Worm (Caenorhabditis elegans): ENCODE data around the gene bas-1.

The bas-1 gene

ce11 chrIII:5621236-5621635 lies 9.2 kb downstream of the bas-1 start (continued):
- peak; percentile 9 for TF ChIP-seq zip-2 (tag; optimal IDR thresholded peaks at IDR 0.05)

DNA sequence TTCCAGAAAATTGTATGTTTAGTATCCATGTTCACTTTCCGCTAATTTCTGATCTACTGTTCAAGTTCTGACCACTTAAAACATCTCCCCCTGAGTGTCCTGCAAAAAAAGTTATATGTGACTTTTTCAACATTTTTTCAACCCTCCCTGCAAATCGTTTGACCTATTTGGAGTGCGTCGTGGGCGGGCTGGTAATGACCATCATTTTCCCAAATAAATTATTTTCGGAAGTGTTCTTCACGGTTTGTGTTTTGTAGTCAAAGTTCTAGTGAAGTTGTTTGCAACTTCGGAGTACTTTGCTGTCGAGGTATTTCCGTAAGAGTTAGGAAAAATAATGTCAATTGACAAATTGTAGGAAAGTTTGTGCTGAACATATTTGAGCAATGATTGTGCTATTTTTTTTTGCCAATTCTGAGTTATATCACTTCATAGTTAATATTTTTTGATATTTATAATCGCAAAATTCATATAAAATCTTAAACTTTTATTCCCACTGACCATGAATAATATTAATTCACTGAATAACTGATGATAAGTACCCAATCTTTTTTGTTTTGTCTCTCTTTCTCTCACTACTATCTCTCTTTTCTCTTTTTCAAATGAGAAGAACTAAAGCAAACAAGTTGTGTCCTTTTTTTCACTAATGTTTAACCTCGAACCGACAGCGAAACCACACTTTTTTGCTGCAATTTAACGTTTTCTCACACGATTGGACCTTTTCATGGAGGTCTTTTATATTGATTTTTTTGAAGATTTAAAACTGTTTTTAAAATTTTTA lies 10.3 kb downstream of the bas-1 start:
- TF ChIP-seq nhr-28 (tag; optimal IDR thresholded peaks at IDR 0.05) (peak; percentile 66), gei-8 (GFP tag; optimal IDR thresholded peaks at IDR 0.05) (no peak), ceh-44 (GFP tag; IDR thresholded peaks at IDR 0.05) (no peak), daf-16 (GFP tag; optimal IDR thresholded peaks at IDR 0.05) (no peak), daf-16 (tag; optimal IDR thresholded peaks at IDR 0.05) (peak; percentile 27), pha-4 (GFP tag; IDR thresholded peaks at IDR 0.05) (no peak), pha-4 (tag; optimal IDR thresholded peaks at IDR 0.05) (no peak), T26A8.4 (GFP tag; IDR thresholded peaks at IDR 0.05) (no peak), mxl-3 (GFP tag; optimal IDR thresholded peaks at IDR 0.05) (no peak), set-16 (GFP tag; IDR thresholded peaks at IDR 0.05) (no peak), aha-1 (tag) (peak; percentile 85), unc-62 (GFP tag; optimal IDR thresholded peaks at IDR 0.05 in 1 of 2) (peak in 1 of 2 experiments; percentile 78), unc-62 (tag; optimal IDR thresholded peaks at IDR 0.05) (no peak), fos-1 (tag; optimal IDR thresholded peaks at IDR 0.05) (no peak), zag-1 (tag; optimal IDR thresholded peaks at IDR 0.05) (no peak)

DNA sequence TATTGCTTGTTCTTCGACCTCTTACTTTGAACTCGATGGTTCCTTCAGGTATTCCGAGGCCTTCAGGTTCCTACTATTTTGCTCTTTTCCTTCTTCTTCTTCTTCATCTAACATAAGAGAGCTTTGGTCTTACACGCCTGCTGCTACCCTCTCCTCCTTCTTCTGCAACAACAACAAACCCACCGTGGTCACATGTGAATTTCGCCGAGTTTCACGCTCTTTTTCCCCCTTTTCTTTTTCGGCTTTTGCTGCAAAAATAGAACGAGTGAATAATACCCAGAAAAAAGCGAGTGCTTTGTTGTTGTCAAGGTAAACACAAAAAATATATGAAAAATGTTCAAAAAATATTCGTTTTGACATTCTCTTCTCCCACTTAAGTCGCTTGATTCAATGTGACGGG lies 11.3 kb downstream of the bas-1 start:
- TF ChIP-seq hlh-30 (tag; optimal IDR thresholded peaks at IDR 0.05; ENCODE audit: insufficient read depth) (peak; percentile 74), zag-1 (tag; optimal IDR thresholded peaks at IDR 0.05) (no peak), hlh-11 (tag; optimal IDR thresholded peaks at IDR 0.05) (peak; percentile 28), lsy-2 (tag; optimal IDR thresholded peaks at IDR 0.05) (peak in 1 of 2 experiments; percentile 39), nhr-11 (tag; optimal IDR thresholded peaks at IDR 0.05) (peak; percentile 49), aly-2 (tag; optimal IDR thresholded peaks at IDR 0.05) (no peak), daf-16 (GFP tag; optimal IDR thresholded peaks at IDR 0.05) (no peak), daf-16 (tag; optimal IDR thresholded peaks at IDR 0.05) (peak; percentile 4), mdl-1 (tag; optimal IDR thresholded peaks at IDR 0.05) (peak in 1 of 2 experiments; percentile 58)

- TF ChIP-seq nhr-10 (tag; optimal IDR thresholded peaks at IDR 0.05), result no peak
- no peak for TF ChIP-seq egl-27 (tag; optimal IDR thresholded peaks at IDR 0.05)
- no peak for TF ChIP-seq hlh-11 (tag; optimal IDR thresholded peaks at IDR 0.05)
- no peak for TF ChIP-seq ama-1 (optimal IDR thresholded peaks at IDR 0.05)
- no peak for TF ChIP-seq mdl-1 (tag; optimal IDR thresholded peaks at IDR 0.05)
- TF ChIP-seq zip-11 (GFP tag; IDR thresholded peaks at IDR 0.05), result no peak
- no peak for TF ChIP-seq sdz-12 (GFP tag; optimal IDR thresholded peaks at IDR 0.05)
- TF ChIP-seq zip-2 (tag; optimal IDR thresholded peaks at IDR 0.05), result no peak
- no peak for TF ChIP-seq ceh-44 (GFP tag; IDR thresholded peaks at IDR 0.05)
- TF ChIP-seq hlh-30 (tag; optimal IDR thresholded peaks at IDR 0.05; ENCODE audit: insufficient read depth), result no peak
- TF ChIP-seq tag-97 (GFP tag; IDR thresholded peaks at IDR 0.05), result no peak
- TF ChIP-seq mxl-2 (GFP tag; conservative IDR thresholded peaks at IDR 0.05), result no peak
- TF ChIP-seq dmd-6 (GFP tag; IDR thresholded peaks at IDR 0.05), result no peak
These were observed 12.8 kb downstream of the bas-1 start, which contains the start of gene daf-4 for ce11 chrIII:5624835-5625234. Gene daf-4 (plus strand): TSS chrIII:5625135.

DNA sequence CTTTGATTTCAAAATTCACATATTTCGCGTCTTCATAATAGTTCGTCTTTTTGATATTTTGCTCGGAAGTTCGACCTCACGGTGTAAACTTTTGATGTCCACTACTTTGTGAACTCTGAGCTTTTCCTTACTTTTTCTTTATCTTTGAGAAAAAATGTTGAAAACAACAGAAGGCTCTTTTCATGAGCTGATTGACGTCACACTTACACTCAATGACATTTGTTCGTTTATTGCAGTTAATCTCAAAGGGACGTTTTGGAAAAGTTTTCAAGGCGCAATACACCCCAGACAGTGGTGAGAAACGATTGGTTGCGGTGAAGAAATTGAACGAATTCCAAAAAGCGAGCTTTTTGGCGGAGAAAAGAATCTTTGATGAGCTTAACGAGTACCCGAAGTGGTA lies 17.2 kb downstream of the bas-1 start:
- TF ChIP-seq lin-1 (GFP tag; IDR thresholded peaks at IDR 0.05) (no peak), hlh-11 (tag; optimal IDR thresholded peaks at IDR 0.05) (no peak), daf-16 (GFP tag; optimal IDR thresholded peaks at IDR 0.05) (peak in 1 of 2 experiments; percentile 14), daf-16 (tag; optimal IDR thresholded peaks at IDR 0.05) (no peak), unc-62 (GFP tag; optimal IDR thresholded peaks at IDR 0.05 in 1 of 2) (no peak), unc-62 (tag; optimal IDR thresholded peaks at IDR 0.05) (no peak), nhr-11 (tag; optimal IDR thresholded peaks at IDR 0.05) (peak; percentile 34), snpc-1.2 (GFP tag; IDR thresholded peaks at IDR 0.05) (no peak), duxl-1 (tag; optimal IDR thresholded peaks at IDR 0.05; ENCODE audit: poor library complexity) (no peak)
